Fruit fly (Drosophila melanogaster) whole organism, embryonic: ENCODE data around the gene wapl.

ENCODE experiments used
- Antp ChIP-seq: fragments of 200-800 bp; sonication (Bioruptor generic); optimal IDR thresholded peaks from 3 replicates; lab custom pipeline; 2016; ENCODE audit warnings: missing biosample characterization, missing genetic modification characterization
- CG10274 ChIP-seq: fragments of 200-800 bp; sonication (Bioruptor generic); optimal IDR thresholded peaks from 3 replicates; lab custom pipeline; 2017; ENCODE audit warnings: missing biosample characterization, mild to moderate bottlenecking, missing genetic modification characterization
- CG10462 ChIP-seq: fragments of 200-800 bp; sonication (Bioruptor generic); optimal IDR thresholded peaks from 2 replicates; lab custom pipeline; 2016; ENCODE audit warnings: missing biosample characterization, missing genetic modification characterization
- CG10979 ChIP-seq: fragments of 200-800 bp; sonication (Bioruptor generic); optimal IDR thresholded peaks from 2 replicates; lab custom pipeline; 2018; ENCODE audit warnings: missing biosample characterization, mild to moderate bottlenecking, missing genetic modification characterization, moderate library complexity
- CG15479 ChIP-seq: fragments of 200-800 bp; sonication (Bioruptor generic); optimal IDR thresholded peaks from 3 replicates; lab custom pipeline; 2019; ENCODE audit warnings: missing biosample characterization, mild to moderate bottlenecking, missing genetic modification characterization, moderate library complexity
- CG15696 ChIP-seq: fragments of 200-800 bp; sonication (Bioruptor generic); optimal IDR thresholded peaks from 2 replicates; lab custom pipeline; 2019; ENCODE audit warnings: missing biosample characterization, mild to moderate bottlenecking, missing genetic modification characterization, moderate library complexity
- CG1603 ChIP-seq: fragments of 200-800 bp; sonication (Bioruptor generic); optimal IDR thresholded peaks from 2 replicates; lab custom pipeline; 2019; ENCODE audit warnings: missing biosample characterization, mild to moderate bottlenecking, missing genetic modification characterization, moderate library complexity
- CG17359 ChIP-seq: fragments of 200-800 bp; sonication (Bioruptor generic); optimal IDR thresholded peaks from 3 replicates; lab custom pipeline; 2018; ENCODE audit warnings: missing biosample characterization, mild to moderate bottlenecking, missing genetic modification characterization, moderate library complexity
- CG18262 ChIP-seq: fragments of 200-800 bp; optimal IDR thresholded peaks from 3 replicates; lab custom pipeline; 2019; ENCODE audit warnings: missing biosample characterization, mild to moderate bottlenecking, missing genetic modification characterization, moderate library complexity
- CG18619 ChIP-seq: fragments of 200-800 bp; sonication (Bioruptor generic); optimal IDR thresholded peaks from 3 replicates; lab custom pipeline; 2017; ENCODE audit warnings: missing biosample characterization, mild to moderate bottlenecking, missing genetic modification characterization
- CG18764 ChIP-seq: fragments of 200-800 bp; sonication (Bioruptor generic); optimal IDR thresholded peaks from 3 replicates; lab custom pipeline; 2016; ENCODE audit warnings: missing biosample characterization, missing genetic modification characterization
- CG2120 ChIP-seq: fragments of 200-800 bp; sonication (Bioruptor generic); optimal IDR thresholded peaks from 3 replicates; lab custom pipeline; 2016; ENCODE audit warnings: missing biosample characterization, missing genetic modification characterization
- CG3065 ChIP-seq: fragments of 200-800 bp; sonication (Bioruptor generic); optimal IDR thresholded peaks from 2 replicates; lab custom pipeline; 2016; ENCODE audit warnings: missing biosample characterization, missing genetic modification characterization
- CG34224 ChIP-seq: fragments of 200-800 bp; sonication (Bioruptor generic); IDR thresholded peaks from 3 replicates; pipeline ENCODE4 v1.3.6; 2022; ENCODE audit warnings: missing biosample characterization, missing genetic modification characterization; ENCODE audit not compliant: partially characterized antibody
- CG34376 ChIP-seq: fragments of 200-800 bp; sonication (Bioruptor generic); optimal IDR thresholded peaks from 2 replicates; lab custom pipeline; 2018; ENCODE audit warnings: missing biosample characterization, mild to moderate bottlenecking, missing genetic modification characterization
- CG34422 ChIP-seq: fragments of 200-800 bp; sonication (Bioruptor generic); IDR thresholded peaks from 3 replicates; pipeline ENCODE4 v1.3.6; 2022; ENCODE audit warnings: missing biosample characterization, missing genetic modification characterization
- CG4328 ChIP-seq: fragments of 200-800 bp; sonication (Bioruptor generic); optimal IDR thresholded peaks from 3 replicates; lab custom pipeline; 2017; ENCODE audit warnings: missing biosample characterization, missing genetic modification reagents, missing genetic modification characterization
- CG4424 ChIP-seq: fragments of 200-800 bp; sonication (Bioruptor generic); optimal IDR thresholded peaks from 3 replicates; lab custom pipeline; 2016; ENCODE audit warnings: missing biosample characterization, missing genetic modification characterization
- CG6254 ChIP-seq: fragments of 200-800 bp; sonication (Bioruptor generic); optimal IDR thresholded peaks from 3 replicates; lab custom pipeline; 2017; ENCODE audit warnings: mild to moderate bottlenecking, missing biosample characterization, missing genetic modification reagents, missing genetic modification characterization
- CG9817 ChIP-seq: fragments of 200-800 bp; sonication (Bioruptor generic); optimal IDR thresholded peaks from 2 replicates; lab custom pipeline; 2018; ENCODE audit warnings: missing biosample characterization, mild to moderate bottlenecking, missing genetic modification characterization, moderate library complexity
- Dbx ChIP-seq: fragments of 200-800 bp; sonication (Bioruptor generic); IDR thresholded peaks from 3 replicates; pipeline ENCODE4 v1.3.6; 2022; ENCODE audit warnings: missing biosample characterization, missing genetic modification characterization
- Fer1 ChIP-seq: fragments of 200-800 bp; sonication (Bioruptor generic); optimal IDR thresholded peaks from 2 replicates; lab custom pipeline; 2017; ENCODE audit warnings: missing biosample characterization, mild to moderate bottlenecking, missing genetic modification characterization
- H15 ChIP-seq: fragments of 200-800 bp; sonication (Bioruptor generic); IDR thresholded peaks from 3 replicates; pipeline ENCODE4 v1.3.6; 2022; ENCODE audit warnings: missing biosample characterization, missing genetic modification characterization
- H2.0 ChIP-seq: fragments of 200-800 bp; sonication (Bioruptor generic); IDR thresholded peaks from 2 replicates; pipeline ENCODE4 v1.3.6; 2022; ENCODE audit warnings: missing biosample characterization, missing genetic modification characterization
- HHEX ChIP-seq: fragments of 200-800 bp; sonication (Bioruptor generic); optimal IDR thresholded peaks from 3 replicates; lab custom pipeline; 2017; ENCODE audit warnings: missing biosample characterization, mild to moderate bottlenecking, missing genetic modification characterization, missing genetic modification reagents
- HmgD ChIP-seq: fragments of 200-800 bp; sonication (Bioruptor generic); optimal IDR thresholded peaks from 3 replicates; lab custom pipeline; 2016; ENCODE audit warnings: missing biosample characterization, missing genetic modification characterization
- MBD-R2 ChIP-seq: fragments of 200-800 bp; sonication (Bioruptor generic); IDR thresholded peaks from 2 replicates; pipeline ENCODE4 v1.3.6; 2022; ENCODE audit warnings: missing biosample characterization, missing genetic modification characterization
- Max ChIP-seq: fragments of 200-800 bp; sonication (Bioruptor generic); optimal IDR thresholded peaks from 2 replicates; lab custom pipeline; 2016; ENCODE audit warnings: missing biosample characterization, mild to moderate bottlenecking, missing genetic modification characterization
- Med ChIP-seq: fragments of 200-800 bp; sonication (Bioruptor generic); peaks from one replicate; lab custom pipeline; 2016; ENCODE audit warnings: missing biosample characterization, missing genetic modification characterization, mild to moderate bottlenecking, inconsistent platforms, moderate library complexity
- NK7.1 ChIP-seq: fragments of 200-800 bp; sonication (Bioruptor generic); optimal IDR thresholded peaks from 3 replicates; lab custom pipeline; 2016; ENCODE audit warnings: missing biosample characterization, missing genetic modification characterization
- Neu2 ChIP-seq: fragments of 200-800 bp; sonication (Bioruptor generic); optimal IDR thresholded peaks from 3 replicates; lab custom pipeline; 2016; ENCODE audit warnings: missing biosample characterization, missing genetic modification characterization, borderline replicate concordance
- NfI ChIP-seq: fragments of 200-800 bp; sonication (Bioruptor generic); optimal IDR thresholded peaks from 3 replicates; lab custom pipeline; 2018; ENCODE audit warnings: missing biosample characterization, mild to moderate bottlenecking, missing genetic modification characterization, moderate library complexity
- chinmo ChIP-seq: fragments of 200-800 bp; sonication (Bioruptor generic); IDR thresholded peaks from 4 replicates; pipeline ENCODE4 v1.3.6; 2022; ENCODE audit warnings: missing biosample characterization, missing genetic modification characterization; ENCODE audit not compliant: partially characterized antibody
- croc ChIP-seq: fragments of 200-800 bp; sonication (Bioruptor generic); conservative IDR thresholded peaks from 3 replicates; pipeline ENCODE4 v1.3.6; 2022; ENCODE audit warnings: missing biosample characterization, missing genetic modification characterization
- dmrt11E ChIP-seq: fragments of 200-800 bp; sonication (Bioruptor generic); optimal IDR thresholded peaks from 3 replicates; lab custom pipeline; 2018; ENCODE audit warnings: missing biosample characterization, mild to moderate bottlenecking, missing genetic modification characterization, moderate library complexity
- ham ChIP-seq: fragments of 200-800 bp; sonication (Bioruptor generic); IDR thresholded peaks from 2 replicates; pipeline ENCODE4 v1.3.6; 2022; ENCODE audit warnings: missing biosample characterization, missing genetic modification characterization
- jing ChIP-seq: fragments of 200-800 bp; sonication (Bioruptor generic); optimal IDR thresholded peaks from 2 replicates; lab custom pipeline; 2018; ENCODE audit warnings: missing biosample characterization, mild to moderate bottlenecking, missing genetic modification characterization
- kay ChIP-seq: fragments of 200-800 bp; sonication (Bioruptor generic); optimal IDR thresholded peaks from 2 replicates; lab custom pipeline; 2016; ENCODE audit warnings: missing biosample characterization, missing genetic modification characterization
- lilli ChIP-seq: fragments of 200-800 bp; sonication (Bioruptor generic); optimal IDR thresholded peaks from 3 replicates; lab custom pipeline; 2016; ENCODE audit warnings: missing biosample characterization, missing genetic modification characterization
- mld ChIP-seq: fragments of 200-800 bp; sonication (Bioruptor generic); IDR thresholded peaks from 3 replicates; pipeline ENCODE4 v1.3.6; 2022; ENCODE audit warnings: missing biosample characterization, missing genetic modification characterization; ENCODE audit not compliant: partially characterized antibody
- oc ChIP-seq: fragments of 200-800 bp; sonication (Bioruptor generic); optimal IDR thresholded peaks from 2 replicates; lab custom pipeline; 2018; ENCODE audit warnings: missing biosample characterization, mild to moderate bottlenecking, missing genetic modification characterization, moderate library complexity
- otp ChIP-seq: fragments of 200-800 bp; sonication (Bioruptor generic); IDR thresholded peaks from 3 replicates; pipeline ENCODE4, ENCODE4 v1.3.6; 2022; ENCODE audit warnings: missing biosample characterization, missing genetic modification characterization
- phol ChIP-seq: fragments of 200-800 bp; sonication (Bioruptor generic); optimal IDR thresholded peaks from 3 replicates; lab custom pipeline; 2018; ENCODE audit warnings: missing biosample characterization, mild to moderate bottlenecking, missing genetic modification characterization, moderate library complexity
- ro ChIP-seq: fragments of 200-800 bp; sonication (Bioruptor generic); IDR thresholded peaks from 2 replicates; pipeline ENCODE4 v1.3.6; 2022; ENCODE audit warnings: missing biosample characterization, missing genetic modification characterization
- schlank ChIP-seq: fragments of 200-800 bp; sonication (Bioruptor generic); optimal IDR thresholded peaks from 2 replicates; lab custom pipeline; 2018; ENCODE audit warnings: missing biosample characterization, mild to moderate bottlenecking, missing genetic modification characterization
- sug ChIP-seq: fragments of 200-800 bp; optimal IDR thresholded peaks from 2 replicates; lab custom pipeline; 2019; ENCODE audit warnings: missing biosample characterization, mild to moderate bottlenecking, missing genetic modification characterization, moderate library complexity
- vnd ChIP-seq: fragments of 200-800 bp; sonication (Bioruptor generic); IDR thresholded peaks from 3 replicates; pipeline ENCODE4 v1.3.6; 2022; ENCODE audit warnings: missing biosample characterization, missing genetic modification characterization; ENCODE audit not compliant: partially characterized antibody

The wapl gene

DNA sequence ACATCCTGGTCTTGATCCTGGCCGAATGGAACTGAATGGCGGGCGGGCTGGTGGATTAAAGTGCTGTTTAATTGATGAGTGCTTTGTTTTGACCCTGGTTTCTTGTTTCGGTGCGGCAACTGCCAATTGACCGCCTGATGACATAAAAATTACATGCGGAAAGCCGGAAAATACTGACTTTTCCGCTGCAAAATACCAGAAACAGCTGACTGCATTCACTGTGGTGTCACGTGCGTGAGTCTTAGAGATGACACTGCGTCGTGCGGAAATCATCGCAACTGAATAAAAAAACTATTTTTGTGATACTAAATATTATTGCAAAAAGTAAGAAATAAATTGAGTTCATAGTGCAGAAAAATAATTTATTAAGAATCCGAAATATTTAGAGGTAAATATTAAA is 9.3 kb downstream of the wapl start, which contains the start of gene bcn92 (continued):
- TF ChIP-seq jing (no peak), CG4424 (peak; percentile 40), Neu2 (GFP tag; lab: Kevin White, UChicago) (no peak), Antp (GFP tag; lab: Kevin White, UChicago) (peak; percentile 41), CG9817 (tag; lab: Kevin White, UChicago) (peak; percentile 5), lilli (peak; percentile 57), H2.0 (GFP tag; lab: Robert Waterston, UW) (no peak), croc (GFP tag; lab: Robert Waterston, UW) (no peak), CG10979 (peak; percentile 7), otp (GFP tag; lab: Robert Waterston, UW) (no peak), CG34376 (GFP tag; lab: Kevin White, UChicago) (peak; percentile 33), CG2120 (GFP tag; lab: Kevin White, UChicago) (peak; percentile 65), Max (GFP tag; lab: Kevin White, UChicago) (peak; percentile 33), H15 (GFP tag; lab: Robert Waterston, UW) (peak; percentile 42; the same call in 1 of the 3 replicates), NK7.1 (GFP tag; lab: Kevin White, UChicago) (no peak), HmgD (GFP tag; lab: Kevin White, UChicago) (no peak), oc (tag; lab: Kevin White, UChicago) (no peak), dmrt11E (peak; percentile 9), schlank (no peak), CG34224 (GFP tag; lab: Robert Waterston, UW) (peak; percentile 93), CG15479 (GFP tag; lab: Kevin White, UChicago) (no peak), CG17359 (peak; percentile 3), chinmo (GFP tag; lab: Robert Waterston, UW) (peak; percentile 91; the same call in 3 of the 4 replicates), CG15696 (tag; lab: Kevin White, UChicago) (no peak)

dm6 chrX:2148671-2149070 is 10.1 kb downstream of the wapl start:
- no peak for TF ChIP-seq CG18262 (tag; lab: Kevin White, UChicago)
- TF ChIP-seq phol (tag; lab: Kevin White, UChicago) = no peak
- no peak for TF ChIP-seq CG34422 (GFP tag; lab: Robert Waterston, UW)

- no peak for TF ChIP-seq CG6254 (GFP tag; lab: Kevin White, UChicago)
- peak; percentile 13 for TF ChIP-seq Med
Measured at dm6 chrX:2147475-2147874, 11.3 kb downstream of the wapl start.

- peak; percentile 44 for TF ChIP-seq sug (tag; lab: Kevin White, UChicago)
- TF ChIP-seq ro (GFP tag; lab: Robert Waterston, UW) = no peak
- TF ChIP-seq MBD-R2 = no peak
- TF ChIP-seq NfI = no peak
- TF ChIP-seq Fer1 = no peak
- TF ChIP-seq CG4328 (GFP tag; lab: Kevin White, UChicago) = no peak
- TF ChIP-seq HHEX (GFP tag; lab: Kevin White, UChicago) = no peak
- TF ChIP-seq CG18764 = no peak
- no peak for TF ChIP-seq CG18619 (GFP tag; lab: Kevin White, UChicago)
- TF ChIP-seq CG3065 (GFP tag; lab: Kevin White, UChicago) = no peak
- TF ChIP-seq mld (GFP tag; lab: Robert Waterston, UW) = no peak
- no peak for TF ChIP-seq Dbx
- no peak for TF ChIP-seq vnd (GFP tag; lab: Robert Waterston, UW)
- no peak for TF ChIP-seq kay
- no peak for TF ChIP-seq CG10462 (GFP tag; lab: Kevin White, UChicago)
- peak; percentile 45 for TF ChIP-seq CG1603 (tag; lab: Kevin White, UChicago)
- no peak for TF ChIP-seq CG10274 (GFP tag; lab: Kevin White, UChicago)
- TF ChIP-seq ham = no peak
Measured at dm6 chrX:2146574-2146973, 12.2 kb downstream of the wapl start.
